Worm (Caenorhabditis elegans) whole organism, young adult: ENCODE data around the gene sodh-2.

Experiments used
- C06A6.2 ChIP-seq: fragments of 200-800 bp; sonication (Bioruptor generic); conservative IDR thresholded peaks from 2 replicates; pipeline ENCODE4 v1.3.6; 2022; ENCODE audit warnings: missing genetic modification characterization, missing compliant biosample characterization
- C17E4.6 ChIP-seq: fragments of 200-800 bp; sonication (Bioruptor generic); IDR thresholded peaks from 2 replicates; pipeline ENCODE4 v1.3.6; 2022; ENCODE audit warnings: missing genetic modification reagents, missing genetic modification characterization, missing compliant biosample characterization
- F10E7.11 ChIP-seq: sonication (generic microtip); optimal IDR thresholded peaks from 2 replicates; lab custom pipeline; 2017; ENCODE audit warnings: mild to moderate bottlenecking, missing genetic modification characterization, moderate library complexity, missing compliant biosample characterization
- F49E8.2 ChIP-seq: sonication (generic microtip); optimal IDR thresholded peaks from 3 replicates; lab custom pipeline; 2017; ENCODE audit warnings: missing genetic modification characterization, mild to moderate bottlenecking, missing compliant biosample characterization, antibody characterized with exemption, moderate library complexity; ENCODE audit not compliant: insufficient read depth
- F52B5.7 ChIP-seq: sonication (generic microtip); optimal IDR thresholded peaks from 2 replicates; lab custom pipeline; 2016; ENCODE audit warnings: mild to moderate bottlenecking, missing genetic modification characterization, missing compliant biosample characterization
- T26A5.8 ChIP-seq: sonication (generic microtip); optimal IDR thresholded peaks from 2 replicates; lab custom pipeline; 2016; ENCODE audit warnings: missing genetic modification characterization, missing compliant biosample characterization
- aptf-2 ChIP-seq: fragments of 200-800 bp; sonication (Bioruptor generic); conservative IDR thresholded peaks from 2 replicates; pipeline ENCODE4 v1.3.6; 2022; ENCODE audit warnings: missing genetic modification reagents, missing genetic modification characterization, missing compliant biosample characterization
- aptf-3 ChIP-seq: fragments of 200-800 bp; sonication (Bioruptor generic); IDR thresholded peaks from 2 replicates; pipeline ENCODE4 v1.3.6; 2022; ENCODE audit warnings: missing genetic modification characterization, missing compliant biosample characterization
- attf-3 ChIP-seq: fragments of 200-800 bp; sonication (Bioruptor generic); conservative IDR thresholded peaks from 2 replicates; pipeline ENCODE4 v1.3.6; 2022; ENCODE audit warnings: missing genetic modification reagents, missing genetic modification characterization, missing compliant biosample characterization
- ccch-3 ChIP-seq: fragments of 200-800 bp; sonication (Bioruptor generic); optimal IDR thresholded peaks from 2 replicates; lab custom pipeline; 2018; ENCODE audit warnings: mild to moderate bottlenecking, missing genetic modification characterization, missing compliant biosample characterization
- ceh-79 ChIP-seq: sonication (generic microtip); optimal IDR thresholded peaks from 2 replicates; lab custom pipeline; 2017; ENCODE audit warnings: mild to moderate bottlenecking, missing genetic modification characterization, missing compliant biosample characterization
- dpff-1 ChIP-seq: sonication (generic microtip); optimal IDR thresholded peaks from 2 replicates; lab custom pipeline; 2017; ENCODE audit warnings: mild to moderate bottlenecking, missing genetic modification characterization, missing compliant biosample characterization
- efl-1 ChIP-seq: fragments of 150-350 bp; optimal IDR thresholded peaks from 2 replicates; lab custom pipeline; 2014; ENCODE audit warnings: missing biosample characterization, missing genetic modification reagents, missing genetic modification characterization
- egl-44 ChIP-seq: fragments of 200-800 bp; sonication (Bioruptor generic); IDR thresholded peaks from 2 replicates; pipeline ENCODE4 v1.3.6; 2022; ENCODE audit warnings: missing genetic modification reagents, missing genetic modification characterization, missing compliant biosample characterization
- ets-4 ChIP-seq: fragments of 200-800 bp; sonication (Bioruptor generic); optimal IDR thresholded peaks from 2 replicates; lab custom pipeline; 2018; ENCODE audit warnings: mild to moderate bottlenecking, missing genetic modification characterization, missing compliant biosample characterization
- hsf-1 ChIP-seq: fragments of 200-800 bp; sonication (Bioruptor generic); IDR thresholded peaks from 2 replicates; pipeline ENCODE4 v1.3.6; 2022; ENCODE audit warnings: missing genetic modification reagents, missing genetic modification characterization, missing compliant biosample characterization
- let-607 ChIP-seq, 2 experiments: fragments of 200-800 bp in 1 of 2; sonication (Bioruptor generic) in 1 of 2; sonication (generic microtip) in 1 of 2; optimal IDR thresholded peaks; 2 replicates each; lab custom pipeline; 2016 to 2018; ENCODE audit warnings: mild to moderate bottlenecking in 2 of 2, missing compliant biosample characterization in 2 of 2, missing genetic modification characterization in 2 of 2, moderate library complexity in 2 of 2, missing genotype in 1 of 2
- lin-26 ChIP-seq: fragments of 200-800 bp; sonication (Bioruptor generic); IDR thresholded peaks from 2 replicates; pipeline ENCODE4 v1.3.6; 2022; ENCODE audit warnings: missing genetic modification reagents, missing genetic modification characterization, missing compliant biosample characterization
- lin-54 ChIP-seq: fragments of 200-800 bp; sonication (Bioruptor generic); optimal IDR thresholded peaks from 2 replicates; lab custom pipeline; 2018; ENCODE audit warnings: mild to moderate bottlenecking, missing genetic modification characterization, missing compliant biosample characterization
- lir-1 ChIP-seq: fragments of 200-800 bp; sonication (Bioruptor generic); conservative IDR thresholded peaks from 2 replicates; pipeline ENCODE4 v1.3.6; 2022; ENCODE audit warnings: missing genetic modification reagents, missing genetic modification characterization, missing compliant biosample characterization
- madf-3 ChIP-seq: fragments of 200-800 bp; sonication (Bioruptor generic); IDR thresholded peaks from 2 replicates; pipeline ENCODE4 v1.3.6; 2022; ENCODE audit warnings: missing genetic modification reagents, missing genetic modification characterization, missing compliant biosample characterization
- madf-6 ChIP-seq: fragments of 200-800 bp; sonication (Bioruptor generic); IDR thresholded peaks from 2 replicates; pipeline ENCODE4 v1.3.6; 2022; ENCODE audit warnings: missing genetic modification reagents, missing genetic modification characterization, missing compliant biosample characterization
- nhr-120 ChIP-seq: fragments of 200-800 bp; sonication (Bioruptor generic); IDR thresholded peaks from 2 replicates; pipeline ENCODE4 v1.3.6; 2022; ENCODE audit warnings: missing genetic modification characterization, missing compliant biosample characterization
- nhr-80 ChIP-seq: sonication (generic microtip); optimal IDR thresholded peaks from 2 replicates; lab custom pipeline; 2016; ENCODE audit warnings: missing genetic modification characterization, missing compliant biosample characterization
- nhr-90 ChIP-seq: sonication (generic microtip); optimal IDR thresholded peaks from 2 replicates; lab custom pipeline; 2016; ENCODE audit warnings: missing genotype, mild to moderate bottlenecking, missing genetic modification characterization, missing compliant biosample characterization
- rec-8 ChIP-seq, 2 experiments: sonication (generic microtip); optimal IDR thresholded peaks; 2 replicates each; lab custom pipeline; 2016; ENCODE audit warnings: mild to moderate bottlenecking in 2 of 2, missing genetic modification characterization in 2 of 2, missing genetic modification reagents in 2 of 2, missing genotype in 2 of 2, missing biosample characterization in 1 of 2, missing compliant biosample characterization in 1 of 2, moderate library complexity in 1 of 2
- repo-1 ChIP-seq: sonication (generic microtip); optimal IDR thresholded peaks from 2 replicates; lab custom pipeline; 2017; ENCODE audit warnings: mild to moderate bottlenecking, missing genetic modification characterization, missing compliant biosample characterization
- rpc-1 ChIP-seq, 2 experiments: fragments of 150-350 bp in 1 of 2; sonication (generic microtip) in 1 of 2; optimal IDR thresholded peaks; 2 replicates each; lab custom pipeline; 2014 to 2018; ENCODE audit warnings: missing biosample characterization in 1 of 2, missing genetic modification characterization in 1 of 2, missing genetic modification reagents in 1 of 2, missing genotype in 1 of 2
- snpc-1.3 ChIP-seq: sonication (generic microtip); optimal IDR thresholded peaks from 2 replicates; lab custom pipeline; 2017; ENCODE audit warnings: missing genetic modification characterization, mild to moderate bottlenecking, missing compliant biosample characterization, antibody characterized with exemption, moderate library complexity, missing genotype, missing genetic modification reagents; ENCODE audit not compliant: insufficient read depth
- snpc-3.4 ChIP-seq: sonication (generic microtip); optimal IDR thresholded peaks from 2 replicates; lab custom pipeline; 2017; ENCODE audit warnings: missing genetic modification characterization, mild to moderate bottlenecking, missing compliant biosample characterization, antibody characterized with exemption, moderate library complexity, missing genotype, missing genetic modification reagents
- somi-1 ChIP-seq: fragments of 200-800 bp; sonication (Bioruptor generic); optimal IDR thresholded peaks from 2 replicates; lab custom pipeline; 2018; ENCODE audit warnings: mild to moderate bottlenecking, missing genetic modification characterization, missing compliant biosample characterization
- sptf-2 ChIP-seq: fragments of 200-800 bp; sonication (Bioruptor generic); optimal IDR thresholded peaks from 2 replicates; lab custom pipeline; 2018; ENCODE audit warnings: mild to moderate bottlenecking, missing genetic modification characterization, missing compliant biosample characterization
- unc-62 ChIP-seq: fragments of 150-350 bp; optimal IDR thresholded peaks from 2 replicates; lab custom pipeline; 2014; ENCODE audit warnings: missing biosample characterization, missing genetic modification reagents, missing genetic modification characterization
- ztf-18 ChIP-seq: sonication (generic microtip); optimal IDR thresholded peaks from 2 replicates; lab custom pipeline; 2016; ENCODE audit warnings: missing genotype, mild to moderate bottlenecking, missing genetic modification characterization, missing compliant biosample characterization

sodh-2 gene

DNA sequence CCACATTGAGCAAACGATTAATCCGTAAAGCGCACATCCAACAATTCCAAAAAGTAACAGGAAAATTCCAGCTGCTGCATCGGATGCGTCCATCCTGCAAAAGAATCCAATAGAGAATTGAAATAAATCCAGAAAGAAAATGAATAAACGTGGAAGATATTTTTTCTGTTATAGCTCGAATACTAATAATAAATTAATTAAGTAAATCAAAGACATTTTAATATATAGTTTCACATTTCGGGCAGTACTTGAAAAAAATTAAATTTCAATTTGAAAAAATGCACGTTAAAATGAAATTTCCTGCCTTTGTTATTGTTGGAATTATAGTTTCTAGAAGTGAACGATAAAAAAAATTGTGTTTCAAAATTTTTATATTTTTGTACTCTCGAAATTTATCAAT, 22.9 kb downstream of the sodh-2 start, which contains the start of gene R13H4.7:
R13H4.7 (minus strand) TSS at position 101 of the 400 bp plus-strand sequence.
- TF ChIP-seq madf-3 (no peak), efl-1 (GFP tag; lab: Kevin White, UChicago) (no peak), aptf-2 (GFP tag; lab: Robert Waterston, UW) (no peak), nhr-120 (GFP tag; lab: Robert Waterston, UW) (no peak)

DNA sequence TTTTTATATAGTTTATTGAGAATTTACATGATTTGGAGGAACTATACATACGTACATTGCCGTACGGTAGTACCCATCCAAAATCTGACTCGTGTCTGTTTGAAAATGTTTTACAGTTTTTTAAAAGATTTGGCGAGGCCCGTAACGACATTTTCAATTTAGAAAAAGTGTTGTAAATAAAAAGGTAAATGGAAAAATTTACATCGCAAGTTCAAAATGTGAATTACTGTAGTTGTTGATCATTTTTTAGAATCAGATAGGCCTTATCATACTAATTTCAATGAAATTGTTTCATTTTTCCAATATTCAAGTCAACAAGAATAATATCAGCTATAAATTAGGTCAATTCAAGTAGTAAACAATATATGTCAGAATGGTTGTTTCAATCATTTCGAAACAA, 28.2 kb downstream of the sodh-2 start, which contains the start of gene R13H4.6:
R13H4.6 (plus strand) TSS at position 301 of the 400 bp plus-strand sequence.
- no peak for TF ChIP-seq ets-4 (GFP tag; lab: Kevin White, UChicago)
- TF ChIP-seq madf-6 (GFP tag; lab: Robert Waterston, UW) = no peak
- no peak for TF ChIP-seq lir-1 (GFP tag; lab: Robert Waterston, UW)
- TF ChIP-seq sptf-2 (GFP tag; lab: Kevin White, UChicago) = no peak
- no peak for TF ChIP-seq ccch-3 (GFP tag; lab: Kevin White, UChicago)
- TF ChIP-seq lin-54 (GFP tag; lab: Kevin White, UChicago) = no peak
- TF ChIP-seq somi-1 = no peak
- no peak for TF ChIP-seq attf-3 (GFP tag; lab: Robert Waterston, UW)
- no peak for TF ChIP-seq aptf-3
- no peak for TF ChIP-seq T26A5.8
- TF ChIP-seq ceh-79 (tag; lab: Kevin White, UChicago) = no peak
- TF ChIP-seq F49E8.2 (tag; lab: Kevin White, UChicago) = no peak
- no peak for TF ChIP-seq F10E7.11 (tag; lab: Kevin White, UChicago)
- no peak for TF ChIP-seq F52B5.7 (tag; lab: Kevin White, UChicago)

DNA sequence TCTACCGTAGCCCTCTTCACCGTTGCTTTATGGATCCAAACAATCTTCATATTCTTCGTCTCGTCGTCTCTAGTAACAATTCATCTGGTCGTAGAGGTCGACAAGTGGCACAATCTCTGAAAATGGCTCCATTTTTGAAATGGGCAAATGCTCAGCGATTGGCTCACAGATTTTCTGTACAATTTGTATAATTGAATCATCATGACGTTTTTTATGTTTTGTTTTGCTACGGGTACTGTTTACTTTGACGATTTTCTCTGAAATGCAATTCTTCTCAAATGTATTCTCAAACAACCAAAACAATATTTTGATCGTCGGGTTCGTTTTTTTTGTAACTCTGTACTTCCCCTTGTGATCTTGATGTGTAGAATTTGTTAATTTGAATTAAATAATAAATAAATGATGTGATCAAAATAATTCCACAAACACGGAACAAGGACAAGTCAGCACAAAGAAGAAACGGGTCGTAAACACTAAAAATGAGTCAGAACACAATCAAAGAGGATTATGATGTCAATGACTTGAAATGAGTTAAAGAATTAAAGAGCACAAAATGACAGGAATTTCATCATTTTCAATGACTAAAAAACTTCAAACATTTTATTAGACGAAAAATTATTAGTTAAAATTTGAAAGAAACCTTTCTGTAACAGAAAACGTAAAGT, 29.0 kb downstream of the sodh-2 start:
- TF ChIP-seq unc-62 (GFP tag; lab: Kevin White, UChicago) = peak; percentile 44
- TF ChIP-seq C06A6.2 (GFP tag; lab: Robert Waterston, UW) = no peak
- TF ChIP-seq nhr-80 (tag; lab: Kevin White, UChicago) = peak; percentile 19
- TF ChIP-seq rpc-1 (optimal IDR thresholded peaks at IDR 0.05; lab: Kevin White, UChicago) = no peak
- no peak for TF ChIP-seq rpc-1 (tag; optimal IDR thresholded peaks at IDR 0.05; lab: Kevin White, UChicago)
- no peak for TF ChIP-seq snpc-3.4 (tag; lab: Kevin White, UChicago)
- no peak for TF ChIP-seq snpc-1.3 (tag; lab: Kevin White, UChicago)

DNA sequence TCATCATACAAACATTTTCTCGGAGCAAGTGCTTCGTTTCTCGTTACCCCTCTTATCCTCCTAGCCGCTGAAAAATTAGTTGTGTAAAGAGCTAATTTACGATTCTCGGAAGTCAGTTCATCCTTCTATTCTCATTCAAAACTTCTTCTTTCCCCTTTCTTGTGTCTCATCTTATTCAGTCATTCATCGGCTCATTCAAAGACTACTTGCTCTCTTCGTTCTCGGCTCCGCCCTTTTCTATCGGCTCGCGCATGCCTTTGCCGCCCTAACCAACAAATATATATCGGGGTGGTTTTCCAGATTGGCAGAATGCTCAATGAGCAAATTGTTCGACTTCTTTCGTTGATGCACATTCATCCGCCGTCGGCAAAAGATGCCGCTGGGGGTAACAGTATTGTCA, 30.7 kb downstream of the sodh-2 start, which contains the start of gene R13H4.5:
R13H4.5 (plus strand) TSS at position 301 of the 400 bp plus-strand sequence.
- TF ChIP-seq ztf-18 (no peak), let-607 (tag; optimal IDR thresholded peaks at IDR 0.05; lab: Kevin White, UChicago) (no peak), rec-8 (tag; optimal IDR thresholded peaks at IDR 0.05; lab: Kevin White, UChicago) (no peak), hsf-1 (no peak), dpff-1 (tag; lab: Kevin White, UChicago) (no peak), nhr-90 (tag; lab: Kevin White, UChicago) (no peak), attf-3 (GFP tag; lab: Robert Waterston, UW) (no peak), egl-44 (GFP tag; lab: Robert Waterston, UW) (no peak), lin-26 (GFP tag; lab: Robert Waterston, UW) (no peak), C17E4.6 (GFP tag; lab: Robert Waterston, UW) (no peak), repo-1 (tag; lab: Kevin White, UChicago) (no peak)
